Fruit fly (Drosophila melanogaster) whole organism, embryonic: Measurements from ENCODE around the gene Cpr65Ea.

Experiments
- Ada2b ChIP-seq: fragments of 200-800 bp; sonication (Bioruptor generic); IDR thresholded peaks from 2 replicates; pipeline ENCODE4 v1.3.6; 2022; ENCODE audit warnings: missing biosample characterization, missing genetic modification characterization
- Antp ChIP-seq: fragments of 200-800 bp; sonication (Bioruptor generic); optimal IDR thresholded peaks from 3 replicates; lab custom pipeline; 2016; ENCODE audit warnings: missing biosample characterization, missing genetic modification characterization
- Blimp-1 ChIP-seq: fragments of 200-800 bp; sonication (Bioruptor generic); optimal IDR thresholded peaks from 3 replicates; lab custom pipeline; 2018; ENCODE audit warnings: missing biosample characterization, missing genetic modification characterization, mild to moderate bottlenecking, moderate library complexity, missing genetic modification reagents
- CG10274 ChIP-seq: fragments of 200-800 bp; sonication (Bioruptor generic); optimal IDR thresholded peaks from 3 replicates; lab custom pipeline; 2017; ENCODE audit warnings: missing biosample characterization, mild to moderate bottlenecking, missing genetic modification characterization
- CG10321 ChIP-seq: fragments of 200-800 bp; sonication (Bioruptor generic); IDR thresholded peaks from 2 replicates; pipeline ENCODE4 v1.3.6; 2022; ENCODE audit warnings: missing biosample characterization, missing genetic modification characterization
- CG10366 ChIP-seq: fragments of 200-800 bp; sonication (Bioruptor generic); IDR thresholded peaks from 2 replicates; pipeline ENCODE4 v1.3.6; 2022; ENCODE audit warnings: missing biosample characterization, missing genetic modification characterization
- CG11695 ChIP-seq: fragments of 200-800 bp; sonication (Bioruptor generic); IDR thresholded peaks from 3 replicates; pipeline ENCODE4 v1.3.6; 2022; ENCODE audit warnings: missing biosample characterization, missing genetic modification characterization
- CG11696 ChIP-seq: fragments of 200-800 bp; sonication (Bioruptor generic); IDR thresholded peaks from 2 replicates; pipeline ENCODE4 v1.3.6; 2022; ENCODE audit warnings: missing biosample characterization, missing genetic modification characterization
- CG12155 ChIP-seq: fragments of 200-800 bp; sonication (Bioruptor generic); optimal IDR thresholded peaks from 3 replicates; lab custom pipeline; 2016; ENCODE audit warnings: missing biosample characterization, missing genetic modification characterization
- CG13424 ChIP-seq: fragments of 200-800 bp; sonication (Bioruptor generic); optimal IDR thresholded peaks from 2 replicates; lab custom pipeline; 2019; ENCODE audit warnings: missing biosample characterization, mild to moderate bottlenecking, missing genetic modification characterization, moderate library complexity
- CG14667 ChIP-seq: fragments of 200-800 bp; sonication (Bioruptor generic); IDR thresholded peaks from 2 replicates; pipeline ENCODE4 v1.3.6; 2022; ENCODE audit warnings: missing biosample characterization, missing genetic modification characterization
- CG15601 ChIP-seq: fragments of 200-800 bp; sonication (Bioruptor generic); optimal IDR thresholded peaks from 3 replicates; lab custom pipeline; 2019; ENCODE audit warnings: missing biosample characterization, mild to moderate bottlenecking, missing genetic modification characterization, moderate library complexity
- CG16863 ChIP-seq: fragments of 200-800 bp; sonication (Bioruptor generic); optimal IDR thresholded peaks from 3 replicates; lab custom pipeline; 2016; ENCODE audit warnings: missing biosample characterization, missing genetic modification characterization
- CG2120 ChIP-seq: fragments of 200-800 bp; sonication (Bioruptor generic); optimal IDR thresholded peaks from 3 replicates; lab custom pipeline; 2016; ENCODE audit warnings: missing biosample characterization, missing genetic modification characterization
- CG2199 ChIP-seq: fragments of 200-800 bp; sonication (Bioruptor generic); IDR thresholded peaks from 3 replicates; pipeline ENCODE4 v1.3.6; 2022; ENCODE audit warnings: missing biosample characterization, missing genetic modification characterization
- CG2678 ChIP-seq: fragments of 200-800 bp; sonication (Bioruptor generic); optimal IDR thresholded peaks from 3 replicates; lab custom pipeline; 2019; ENCODE audit warnings: missing biosample characterization, mild to moderate bottlenecking, missing genetic modification characterization, moderate library complexity
- CG32767 ChIP-seq: fragments of 200-800 bp; sonication (Bioruptor generic); IDR thresholded peaks from 2 replicates; pipeline ENCODE4 v1.3.6; 2022; ENCODE audit warnings: missing biosample characterization, missing genetic modification characterization
- CG34376 ChIP-seq: fragments of 200-800 bp; sonication (Bioruptor generic); optimal IDR thresholded peaks from 2 replicates; lab custom pipeline; 2018; ENCODE audit warnings: missing biosample characterization, mild to moderate bottlenecking, missing genetic modification characterization
- CG6683 ChIP-seq: fragments of 200-800 bp; sonication (Bioruptor generic); optimal IDR thresholded peaks from 2 replicates; lab custom pipeline; 2017; ENCODE audit warnings: missing biosample characterization, mild to moderate bottlenecking, missing genetic modification characterization, missing genetic modification reagents
- CG6689 ChIP-seq: fragments of 200-800 bp; sonication (Bioruptor generic); IDR thresholded peaks from 2 replicates; pipeline ENCODE4 v1.3.6; 2022; ENCODE audit warnings: missing biosample characterization, missing genetic modification characterization
- CG8765 ChIP-seq: fragments of 200-800 bp; sonication (Bioruptor generic); IDR thresholded peaks from 2 replicates; pipeline ENCODE4 v1.3.6; 2022; ENCODE audit warnings: missing biosample characterization, missing genetic modification characterization
- CG8944 ChIP-seq: fragments of 200-800 bp; sonication (Bioruptor generic); optimal IDR thresholded peaks from 3 replicates; lab custom pipeline; 2016; ENCODE audit warnings: missing biosample characterization, missing genetic modification characterization
- CG9817 ChIP-seq: fragments of 200-800 bp; sonication (Bioruptor generic); optimal IDR thresholded peaks from 2 replicates; lab custom pipeline; 2018; ENCODE audit warnings: missing biosample characterization, mild to moderate bottlenecking, missing genetic modification characterization, moderate library complexity
- Deaf1 ChIP-seq: fragments of 200-800 bp; optimal IDR thresholded peaks from 3 replicates; lab custom pipeline; 2019; ENCODE audit warnings: missing biosample characterization, mild to moderate bottlenecking, missing genetic modification characterization, moderate library complexity
- Dek ChIP-seq: fragments of 200-800 bp; sonication (Bioruptor generic); optimal IDR thresholded peaks from 3 replicates; lab custom pipeline; 2019; ENCODE audit warnings: missing biosample characterization, mild to moderate bottlenecking, missing genetic modification characterization, moderate library complexity
- Eip74EF ChIP-seq, 2 experiments: fragments of 200-800 bp in 1 of 2; fragments of >200 bp in 1 of 2; sonication (Bioruptor generic) in 1 of 2; optimal IDR thresholded peaks; 2 replicates each; lab custom pipeline; 2017 to 2019; ENCODE audit warnings: missing biosample characterization in 2 of 2, missing genetic modification characterization in 2 of 2, mild to moderate bottlenecking in 1 of 2, moderate library complexity in 1 of 2
- Ets65A ChIP-seq: fragments of 200-800 bp; sonication (Bioruptor generic); peaks from one replicate; lab custom pipeline; 2016; ENCODE audit warnings: missing biosample characterization, missing genetic modification characterization
- HLH4C ChIP-seq: fragments of 200-800 bp; sonication (Bioruptor generic); IDR thresholded peaks from 3 replicates; pipeline ENCODE4 v1.3.6; 2022; ENCODE audit warnings: missing biosample characterization, missing genetic modification characterization; ENCODE audit not compliant: partially characterized antibody
- Hmr ChIP-seq: fragments of 200-800 bp; sonication (Bioruptor generic); optimal IDR thresholded peaks from 3 replicates; lab custom pipeline; 2017; ENCODE audit warnings: mild to moderate bottlenecking, missing biosample characterization, missing genetic modification reagents, missing genetic modification characterization
- Hsf ChIP-seq: fragments of 200-800 bp; sonication (Bioruptor generic); optimal IDR thresholded peaks from 3 replicates; lab custom pipeline; 2016; ENCODE audit warnings: missing biosample characterization, missing genetic modification characterization
- Pdp1 ChIP-seq, 2 experiments: fragments of 200-800 bp; sonication (Bioruptor generic); optimal IDR thresholded peaks; 3 replicates each; lab custom pipeline; 2016; ENCODE audit warnings: missing biosample characterization in 2 of 2, missing genetic modification characterization in 2 of 2, mild to moderate bottlenecking in 1 of 2, moderate library complexity in 1 of 2
- Trl ChIP-seq, 3 experiments: fragments of >200 bp in 2 of 3; fragments of 200-800 bp in 1 of 3; sonication (Bioruptor generic) in 1 of 3; optimal IDR thresholded peaks; 2 replicates in 1 of 3; 3 replicates in 2 of 3; lab custom pipeline; 2016 to 2017; ENCODE audit warnings: missing biosample characterization in 1 of 3, missing genetic modification characterization in 1 of 3
- bcd ChIP-seq: fragments of 200-800 bp; sonication (Bioruptor generic); optimal IDR thresholded peaks from 2 replicates; lab custom pipeline; 2017; ENCODE audit warnings: missing biosample characterization, mild to moderate bottlenecking, missing genetic modification characterization
- chinmo ChIP-seq: fragments of 200-800 bp; sonication (Bioruptor generic); IDR thresholded peaks from 4 replicates; pipeline ENCODE4 v1.3.6; 2022; ENCODE audit warnings: missing biosample characterization, missing genetic modification characterization; ENCODE audit not compliant: partially characterized antibody
- ci ChIP-seq: fragments of 200-800 bp; sonication (Bioruptor generic); IDR thresholded peaks from 3 replicates; pipeline ENCODE4 v1.3.6; 2022; ENCODE audit warnings: missing biosample characterization, missing genetic modification characterization
- exex ChIP-seq: fragments of 200-800 bp; sonication (Bioruptor generic); optimal IDR thresholded peaks from 4 replicates; lab custom pipeline; 2018; ENCODE audit warnings: missing biosample characterization, mild to moderate bottlenecking, missing genetic modification characterization, moderate library complexity
- grn ChIP-seq: fragments of 200-800 bp; sonication (Bioruptor generic); optimal IDR thresholded peaks from 3 replicates; lab custom pipeline; 2017; ENCODE audit warnings: missing biosample characterization, missing genetic modification characterization
- ham ChIP-seq: fragments of 200-800 bp; sonication (Bioruptor generic); IDR thresholded peaks from 2 replicates; pipeline ENCODE4 v1.3.6; 2022; ENCODE audit warnings: missing biosample characterization, missing genetic modification characterization
- hbn ChIP-seq: fragments of 200-800 bp; sonication (Bioruptor generic); IDR thresholded peaks from 2 replicates; pipeline ENCODE4 v1.3.6; 2022; ENCODE audit warnings: missing biosample characterization, missing genetic modification characterization; ENCODE audit not compliant: partially characterized antibody
- hth ChIP-seq: fragments of >200 bp; optimal IDR thresholded peaks from 2 replicates; lab custom pipeline; 2017; ENCODE audit warnings: inconsistent platforms
- lab ChIP-seq: fragments of 200-800 bp; sonication (Bioruptor generic); optimal IDR thresholded peaks from 3 replicates; lab custom pipeline; 2017; ENCODE audit warnings: missing biosample characterization, missing genetic modification characterization, mild to moderate bottlenecking, moderate library complexity, missing genetic modification reagents
- luna ChIP-seq: fragments of 200-800 bp; sonication (Bioruptor generic); optimal IDR thresholded peaks from 2 replicates; lab custom pipeline; 2016; ENCODE audit warnings: missing biosample characterization, missing genetic modification characterization
- oc ChIP-seq: fragments of 200-800 bp; sonication (Bioruptor generic); optimal IDR thresholded peaks from 2 replicates; lab custom pipeline; 2018; ENCODE audit warnings: missing biosample characterization, mild to moderate bottlenecking, missing genetic modification characterization, moderate library complexity
- sd ChIP-seq: fragments of 200-800 bp; sonication (Bioruptor generic); optimal IDR thresholded peaks from 3 replicates; lab custom pipeline; 2018; ENCODE audit warnings: missing biosample characterization, mild to moderate bottlenecking, missing genetic modification characterization, moderate library complexity
- usp ChIP-seq: fragments of >200 bp; optimal IDR thresholded peaks from 2 replicates; lab custom pipeline; 2017; ENCODE audit warnings: missing biosample characterization, missing genetic modification characterization
- zen2 ChIP-seq: fragments of 200-800 bp; sonication (Bioruptor generic); IDR thresholded peaks from 3 replicates; pipeline ENCODE4 v1.3.6; 2022; ENCODE audit warnings: missing biosample characterization, missing genetic modification characterization; ENCODE audit not compliant: partially characterized antibody

Cpr65Ea gene

dm6 chr3L:7131447-7131983, 45.1 kb upstream of the Cpr65Ea start, which contains the start of gene Acbp2 (continued):
- TF ChIP-seq Trl (optimal IDR thresholded peaks at IDR 0.05; lab: Kevin White, UChicago): peak in 1 of 2 experiments; percentile 31
- no peak for TF ChIP-seq Trl (GFP tag; optimal IDR thresholded peaks at IDR 0.05; lab: Kevin White, UChicago)
- peak; percentile 54 for TF ChIP-seq Deaf1 (tag; lab: Kevin White, UChicago)
- peak; percentile 72 for TF ChIP-seq CG34376 (GFP tag; lab: Kevin White, UChicago)
- peak; percentile 98 for TF ChIP-seq grn (GFP tag; lab: Kevin White, UChicago)
- TF ChIP-seq Pdp1 (GFP tag; optimal IDR thresholded peaks at IDR 0.05; lab: Kevin White, UChicago): peak in 1 of 2 experiments; percentile 18
- TF ChIP-seq exex (tag; lab: Kevin White, UChicago): peak; percentile 83
- TF ChIP-seq Ets65A: no peak
- TF ChIP-seq CG15601: peak; percentile 83
- TF ChIP-seq bcd (GFP tag; lab: Kevin White, UChicago): no peak
- peak; percentile 44; the same call in 1 of the 3 replicates for TF ChIP-seq ci (GFP tag; lab: Robert Waterston, UW)
- no peak for TF ChIP-seq CG6689 (GFP tag; lab: Robert Waterston, UW)
- peak; percentile 67 for TF ChIP-seq sd (tag; lab: Kevin White, UChicago)
- TF ChIP-seq CG16863 (GFP tag; lab: Kevin White, UChicago): no peak
- no peak for TF ChIP-seq ham (GFP tag; lab: Robert Waterston, UW)
- no peak for TF ChIP-seq oc
- TF ChIP-seq Antp (GFP tag; lab: Kevin White, UChicago): no peak
- peak; percentile 91 for TF ChIP-seq chinmo (GFP tag; lab: Robert Waterston, UW)

dm6 chr3L:7130574-7130973, 44.2 kb upstream of the Cpr65Ea start, which contains the start of gene Acbp3:
Acbp3 (plus strand) TSS chr3L:7130874.
- TF ChIP-seq luna (GFP tag; lab: Kevin White, UChicago): no peak
- no peak for TF ChIP-seq Ada2b
- TF ChIP-seq CG2199 (GFP tag; lab: Robert Waterston, UW): no peak
- no peak for TF ChIP-seq Hmr (GFP tag; lab: Kevin White, UChicago)
- no peak for TF ChIP-seq Antp (GFP tag; lab: Kevin White, UChicago)
- TF ChIP-seq CG2120: no peak
- no peak for TF ChIP-seq grn (GFP tag; lab: Kevin White, UChicago)
- no peak for TF ChIP-seq HLH4C
- TF ChIP-seq CG8765 (GFP tag; lab: Robert Waterston, UW): no peak
- no peak for TF ChIP-seq CG8944 (GFP tag; lab: Kevin White, UChicago)
- no peak for TF ChIP-seq CG14667 (GFP tag; lab: Robert Waterston, UW)
- TF ChIP-seq Pdp1 (GFP tag; optimal IDR thresholded peaks at IDR 0.05; lab: Kevin White, UChicago): no peak
- no peak for TF ChIP-seq Hsf (GFP tag; lab: Kevin White, UChicago)
- no peak for TF ChIP-seq usp
- TF ChIP-seq Blimp-1 (GFP tag; lab: Kevin White, UChicago): no peak
- no peak for TF ChIP-seq Eip74EF (GFP tag; optimal IDR thresholded peaks at IDR 0.05; lab: Kevin White, UChicago)
- TF ChIP-seq hth: no peak
- no peak for TF ChIP-seq CG10274 (GFP tag; lab: Kevin White, UChicago)
- TF ChIP-seq CG10366 (GFP tag; lab: Robert Waterston, UW): no peak

dm6 chr3L:7128214-7129008, 42.0 kb upstream of the Cpr65Ea start, which contains the start of the genes Acbp4 and Acbp6:
Acbp4 (minus strand) TSS chr3L:7128264.
Acbp6 (plus strand) TSS chr3L:7128903.
- TF ChIP-seq CG32767 (no peak), CG13424 (tag; lab: Kevin White, UChicago) (no peak), CG2678 (tag; lab: Kevin White, UChicago) (no peak), CG6683 (GFP tag; lab: Kevin White, UChicago) (no peak), zen2 (GFP tag; lab: Robert Waterston, UW) (no peak), CG12155 (GFP tag; lab: Kevin White, UChicago) (no peak), CG9817 (tag; lab: Kevin White, UChicago) (no peak), CG10321 (GFP tag; lab: Robert Waterston, UW) (no peak), lab (peak; percentile 25), hbn (GFP tag; lab: Robert Waterston, UW) (no peak), CG6689 (GFP tag; lab: Robert Waterston, UW) (no peak), Dek (tag; lab: Kevin White, UChicago) (no peak), CG11695 (GFP tag; lab: Robert Waterston, UW) (0 out of 3 replicates have a peak, but pooled peaks have one; percentile 10), CG11696 (GFP tag; lab: Robert Waterston, UW) (no peak)
